Fruit fly (Drosophila melanogaster) whole organism, embryonic: ENCODE data around the gene CG15890.

Experiments
- Ada2b ChIP-seq: fragments of 200-800 bp; sonication (Bioruptor generic); IDR thresholded peaks from 2 replicates; pipeline ENCODE4 v1.3.6; 2022; ENCODE audit warnings: missing biosample characterization, missing genetic modification characterization
- B-H2 ChIP-seq: fragments of 200-800 bp; sonication (Bioruptor generic); optimal IDR thresholded peaks from 2 replicates; lab custom pipeline; 2018; ENCODE audit warnings: missing biosample characterization, mild to moderate bottlenecking, missing genetic modification characterization
- CG10147 ChIP-seq: fragments of 200-800 bp; sonication (Bioruptor generic); optimal IDR thresholded peaks from 2 replicates; lab custom pipeline; 2019; ENCODE audit warnings: missing biosample characterization, mild to moderate bottlenecking, missing genetic modification characterization, moderate library complexity
- CG10274 ChIP-seq: fragments of 200-800 bp; sonication (Bioruptor generic); optimal IDR thresholded peaks from 3 replicates; lab custom pipeline; 2017; ENCODE audit warnings: missing biosample characterization, mild to moderate bottlenecking, missing genetic modification characterization
- CG11723 ChIP-seq: fragments of 200-800 bp; sonication (Bioruptor generic); optimal IDR thresholded peaks from 2 replicates; lab custom pipeline; 2017; ENCODE audit warnings: missing biosample characterization, mild to moderate bottlenecking, missing genetic modification characterization
- CG12104 ChIP-seq: fragments of 200-800 bp; sonication (Bioruptor generic); optimal IDR thresholded peaks from 3 replicates; lab custom pipeline; 2016; ENCODE audit warnings: missing biosample characterization, missing genetic modification characterization
- CG13624 ChIP-seq: fragments of 200-800 bp; sonication (Bioruptor generic); optimal IDR thresholded peaks from 2 replicates; lab custom pipeline; 2016; ENCODE audit warnings: missing biosample characterization, missing genetic modification characterization
- CG16863 ChIP-seq: fragments of 200-800 bp; sonication (Bioruptor generic); optimal IDR thresholded peaks from 3 replicates; lab custom pipeline; 2016; ENCODE audit warnings: missing biosample characterization, missing genetic modification characterization
- CG17328 ChIP-seq: fragments of 200-800 bp; sonication (Bioruptor generic); IDR thresholded peaks from 2 replicates; pipeline ENCODE4 v1.3.6; 2022; ENCODE audit warnings: missing biosample characterization, missing genetic modification characterization
- CG17385 ChIP-seq: fragments of 200-800 bp; sonication (Bioruptor generic); optimal IDR thresholded peaks from 3 replicates; lab custom pipeline; 2018; ENCODE audit warnings: missing biosample characterization, mild to moderate bottlenecking, missing genetic modification characterization
- CG1792 ChIP-seq: fragments of 200-800 bp; sonication (Bioruptor generic); optimal IDR thresholded peaks from 2 replicates; lab custom pipeline; 2016; ENCODE audit warnings: missing biosample characterization, missing genetic modification characterization
- CG31365 ChIP-seq: fragments of 200-800 bp; sonication (Bioruptor generic); optimal IDR thresholded peaks from 2 replicates; lab custom pipeline; 2018; ENCODE audit warnings: missing biosample characterization, mild to moderate bottlenecking, missing genetic modification characterization
- CG34422 ChIP-seq: fragments of 200-800 bp; sonication (Bioruptor generic); IDR thresholded peaks from 3 replicates; pipeline ENCODE4 v1.3.6; 2022; ENCODE audit warnings: missing biosample characterization, missing genetic modification characterization
- CG4617 ChIP-seq: fragments of 200-800 bp; sonication (Bioruptor generic); optimal IDR thresholded peaks from 3 replicates; lab custom pipeline; 2016; ENCODE audit warnings: missing biosample characterization, missing genetic modification characterization, borderline replicate concordance
- CG5245 ChIP-seq: fragments of 200-800 bp; sonication (Bioruptor generic); optimal IDR thresholded peaks from 3 replicates; lab custom pipeline; 2016; ENCODE audit warnings: missing biosample characterization, missing genetic modification characterization
- CG6175 ChIP-seq: fragments of 200-800 bp; sonication (Bioruptor generic); IDR thresholded peaks from 3 replicates; pipeline ENCODE4 v1.3.6; 2022; ENCODE audit warnings: missing biosample characterization, missing genetic modification characterization
- CG6854 ChIP-seq: fragments of 200-800 bp; sonication (Bioruptor generic); optimal IDR thresholded peaks from 3 replicates; lab custom pipeline; 2017; ENCODE audit warnings: missing biosample characterization, mild to moderate bottlenecking, missing genetic modification characterization
- CG8478 ChIP-seq: fragments of >200 bp; optimal IDR thresholded peaks from 2 replicates; lab custom pipeline; 2018
- Chrac-16 ChIP-seq: fragments of 200-800 bp; sonication (Bioruptor generic); optimal IDR thresholded peaks from 3 replicates; lab custom pipeline; 2016; ENCODE audit warnings: missing biosample characterization, missing genetic modification characterization
- ERR ChIP-seq: fragments of 200-800 bp; sonication (Bioruptor generic); optimal IDR thresholded peaks from 2 replicates; lab custom pipeline; 2016; ENCODE audit warnings: missing biosample characterization, missing genetic modification characterization
- Mad ChIP-seq: fragments of 200-800 bp; sonication (Bioruptor generic); optimal IDR thresholded peaks from 2 replicates; lab custom pipeline; 2016; ENCODE audit warnings: missing biosample characterization, missing genetic modification characterization
- Max ChIP-seq: fragments of 200-800 bp; sonication (Bioruptor generic); optimal IDR thresholded peaks from 2 replicates; lab custom pipeline; 2016; ENCODE audit warnings: missing biosample characterization, mild to moderate bottlenecking, missing genetic modification characterization
- Med ChIP-seq: fragments of 200-800 bp; sonication (Bioruptor generic); peaks from one replicate; lab custom pipeline; 2016; ENCODE audit warnings: missing biosample characterization, missing genetic modification characterization, mild to moderate bottlenecking, inconsistent platforms, moderate library complexity
- Meics ChIP-seq: fragments of 200-800 bp; sonication (Bioruptor generic); optimal IDR thresholded peaks from 2 replicates; lab custom pipeline; 2017; ENCODE audit warnings: missing biosample characterization, mild to moderate bottlenecking, missing genetic modification characterization
- NK7.1 ChIP-seq: fragments of 200-800 bp; sonication (Bioruptor generic); optimal IDR thresholded peaks from 3 replicates; lab custom pipeline; 2016; ENCODE audit warnings: missing biosample characterization, missing genetic modification characterization
- PHDP ChIP-seq: fragments of 200-800 bp; sonication (Bioruptor generic); optimal IDR thresholded peaks from 3 replicates; lab custom pipeline; 2018; ENCODE audit warnings: missing biosample characterization, mild to moderate bottlenecking, missing genetic modification characterization, moderate library complexity
- Pdp1 ChIP-seq, 2 experiments: fragments of 200-800 bp; sonication (Bioruptor generic); optimal IDR thresholded peaks; 3 replicates each; lab custom pipeline; 2016; ENCODE audit warnings: missing biosample characterization in 2 of 2, missing genetic modification characterization in 2 of 2, mild to moderate bottlenecking in 1 of 2, moderate library complexity in 1 of 2
- Sin3A ChIP-seq: fragments of >200 bp; optimal IDR thresholded peaks from 2 replicates; lab custom pipeline; 2018
- Xbp1 ChIP-seq: fragments of 200-800 bp; sonication (Bioruptor generic); optimal IDR thresholded peaks from 3 replicates; lab custom pipeline; 2016; ENCODE audit warnings: missing biosample characterization, mild to moderate bottlenecking, missing genetic modification characterization
- bab2 ChIP-seq: fragments of 200-800 bp; sonication (Bioruptor generic); optimal IDR thresholded peaks from 2 replicates; lab custom pipeline; 2016; ENCODE audit warnings: missing biosample characterization, missing genetic modification characterization
- bcd ChIP-seq: fragments of 200-800 bp; sonication (Bioruptor generic); optimal IDR thresholded peaks from 2 replicates; lab custom pipeline; 2017; ENCODE audit warnings: missing biosample characterization, mild to moderate bottlenecking, missing genetic modification characterization
- bowl ChIP-seq: fragments of 200-800 bp; sonication (Bioruptor generic); IDR thresholded peaks from 2 replicates; pipeline ENCODE4 v1.3.6; 2022; ENCODE audit warnings: missing biosample characterization, missing genetic modification characterization
- cg ChIP-seq: fragments of 200-800 bp; sonication (Bioruptor generic); optimal IDR thresholded peaks from 3 replicates; lab custom pipeline; 2019; ENCODE audit warnings: missing biosample characterization, mild to moderate bottlenecking, missing genetic modification characterization, moderate library complexity
- dmrt99B ChIP-seq: fragments of 200-800 bp; sonication (Bioruptor generic); optimal IDR thresholded peaks from 2 replicates; lab custom pipeline; 2018; ENCODE audit warnings: missing biosample characterization, mild to moderate bottlenecking, missing genetic modification characterization, moderate library complexity
- gcm ChIP-seq: fragments of 200-800 bp; sonication (Bioruptor generic); optimal IDR thresholded peaks from 2 replicates; lab custom pipeline; 2019; ENCODE audit warnings: missing biosample characterization, mild to moderate bottlenecking, missing genetic modification characterization, moderate library complexity
- gem ChIP-seq: fragments of 200-800 bp; sonication (Bioruptor generic); optimal IDR thresholded peaks from 2 replicates; lab custom pipeline; 2019; ENCODE audit warnings: missing biosample characterization, mild to moderate bottlenecking, missing genetic modification characterization, moderate library complexity
- gfzf ChIP-seq: fragments of 200-800 bp; sonication (Bioruptor generic); optimal IDR thresholded peaks from 2 replicates; lab custom pipeline; 2016; ENCODE audit warnings: missing biosample characterization, mild to moderate bottlenecking, missing genetic modification characterization, moderate library complexity
- luna ChIP-seq: fragments of 200-800 bp; sonication (Bioruptor generic); optimal IDR thresholded peaks from 2 replicates; lab custom pipeline; 2016; ENCODE audit warnings: missing biosample characterization, missing genetic modification characterization
- nerfin-1 ChIP-seq: fragments of 200-800 bp; sonication (Bioruptor generic); optimal IDR thresholded peaks from 3 replicates; lab custom pipeline; 2019; ENCODE audit warnings: missing biosample characterization, mild to moderate bottlenecking, missing genetic modification characterization, moderate library complexity
- odd ChIP-seq: fragments of 200-800 bp; sonication (Bioruptor generic); optimal IDR thresholded peaks from 2 replicates; lab custom pipeline; 2017; ENCODE audit warnings: missing biosample characterization, mild to moderate bottlenecking, missing genetic modification characterization
- peb ChIP-seq: fragments of 200-800 bp; sonication (Bioruptor generic); IDR thresholded peaks from 2 replicates; pipeline ENCODE4 v1.3.6; 2022; ENCODE audit warnings: missing biosample characterization, missing genetic modification characterization
- pum ChIP-seq: fragments of 200-800 bp; sonication (Bioruptor generic); optimal IDR thresholded peaks from 2 replicates; lab custom pipeline; 2016; ENCODE audit warnings: missing biosample characterization, missing genetic modification characterization
- sc ChIP-seq, 3 experiments: fragments of >200 bp in 2 of 3; fragments of 200-800 bp in 1 of 3; sonication (Bioruptor generic) in 1 of 3; optimal IDR thresholded peaks; 2 replicates in 2 of 3; 3 replicates in 1 of 3; lab custom pipeline; 2017; ENCODE audit warnings: mild to moderate bottlenecking in 1 of 3, missing biosample characterization in 1 of 3, missing genetic modification characterization in 1 of 3, missing genetic modification reagents in 1 of 3
- shn ChIP-seq: fragments of 200-800 bp; sonication (Bioruptor generic); optimal IDR thresholded peaks from 3 replicates; lab custom pipeline; 2016; ENCODE audit warnings: missing biosample characterization, missing genetic modification characterization
- slou ChIP-seq: fragments of 200-800 bp; sonication (Bioruptor generic); optimal IDR thresholded peaks from 3 replicates; lab custom pipeline; 2016; ENCODE audit warnings: missing biosample characterization, missing genetic modification characterization
- sug ChIP-seq: fragments of 200-800 bp; optimal IDR thresholded peaks from 2 replicates; lab custom pipeline; 2019; ENCODE audit warnings: missing biosample characterization, mild to moderate bottlenecking, missing genetic modification characterization, moderate library complexity
- tap ChIP-seq: fragments of 200-800 bp; optimal IDR thresholded peaks from 3 replicates; lab custom pipeline; 2019; ENCODE audit warnings: missing biosample characterization, mild to moderate bottlenecking, missing genetic modification characterization, moderate library complexity
- wek ChIP-seq: fragments of 200-800 bp; sonication (Bioruptor generic); optimal IDR thresholded peaks from 3 replicates; lab custom pipeline; 2018; ENCODE audit warnings: missing biosample characterization, mild to moderate bottlenecking, missing genetic modification characterization, moderate library complexity
- z ChIP-seq: fragments of 200-800 bp; sonication (Bioruptor generic); IDR thresholded peaks from 3 replicates; pipeline ENCODE4 v1.3.6; 2022; ENCODE audit warnings: missing biosample characterization, missing genetic modification characterization
- zf30C ChIP-seq: fragments of 200-800 bp; sonication (Bioruptor generic); optimal IDR thresholded peaks from 3 replicates; lab custom pipeline; 2018; ENCODE audit warnings: missing biosample characterization, mild to moderate bottlenecking, missing genetic modification characterization
- zfh2 ChIP-seq: fragments of 200-800 bp; sonication (Bioruptor generic); optimal IDR thresholded peaks from 2 replicates; lab custom pipeline; 2016; ENCODE audit warnings: missing biosample characterization, missing genetic modification characterization

Gene CG15890

DNA sequence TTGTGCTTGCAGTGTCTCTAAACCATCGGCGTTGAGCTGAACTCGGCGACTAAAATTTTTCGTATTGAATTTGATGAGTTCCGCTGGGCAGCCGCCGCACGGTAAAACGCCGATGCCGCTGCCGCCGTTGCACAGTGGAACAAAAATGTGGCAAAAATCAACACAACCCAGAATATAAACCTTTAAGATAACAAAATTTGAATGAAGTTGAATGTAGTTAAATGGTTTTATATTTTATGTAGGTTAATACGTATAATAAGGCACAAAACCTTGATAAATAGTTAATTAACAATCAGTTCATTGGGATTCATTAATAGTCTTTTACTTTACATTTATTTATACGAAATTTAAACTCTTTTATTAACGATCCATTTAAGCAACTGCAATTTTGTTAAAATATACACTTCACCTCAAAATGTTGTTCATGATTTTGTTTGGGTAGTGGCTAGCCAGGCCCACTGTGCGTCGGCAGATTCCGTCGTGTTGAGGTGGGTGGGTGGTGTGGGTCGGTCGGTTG, at the start of gene CG15890 (continued):
- TF ChIP-seq Meics, result peak; percentile 69
- TF ChIP-seq dmrt99B (tag; lab: Kevin White, UChicago), result peak; percentile 84
- TF ChIP-seq cg, result no peak
- no peak for TF ChIP-seq CG4617 (GFP tag; lab: Kevin White, UChicago)
- TF ChIP-seq shn (GFP tag; lab: Kevin White, UChicago), result peak; percentile 6
- TF ChIP-seq wek, result no peak
- TF ChIP-seq CG31365, result no peak
- TF ChIP-seq luna (GFP tag; lab: Kevin White, UChicago), result no peak
- TF ChIP-seq Xbp1 (GFP tag; lab: Kevin White, UChicago), result peak; percentile 52
- peak; percentile 59 for TF ChIP-seq CG12104 (GFP tag; lab: Kevin White, UChicago)
- peak; percentile 17 for TF ChIP-seq CG16863 (GFP tag; lab: Kevin White, UChicago)
- no peak for TF ChIP-seq tap (tag; lab: Kevin White, UChicago)
- TF ChIP-seq Med, result peak; percentile 83
- no peak for TF ChIP-seq zfh2
- peak; percentile 39 for TF ChIP-seq CG5245 (GFP tag; lab: Kevin White, UChicago)
- peak; percentile 30 for TF ChIP-seq Chrac-16 (GFP tag; lab: Kevin White, UChicago)
- TF ChIP-seq CG10274 (GFP tag; lab: Kevin White, UChicago), result peak; percentile 16
- 0 out of 3 replicates have a peak, but pooled peaks have one; percentile 7 for TF ChIP-seq CG34422 (GFP tag; lab: Robert Waterston, UW)
- peak; percentile 1 for TF ChIP-seq Mad (GFP tag; lab: Kevin White, UChicago)
- no peak for TF ChIP-seq NK7.1 (GFP tag; lab: Kevin White, UChicago)
- no peak for TF ChIP-seq CG8478 (lab: Kevin White, UChicago)
- TF ChIP-seq bab2 (GFP tag; lab: Kevin White, UChicago), result no peak
- TF ChIP-seq gfzf (GFP tag; lab: Kevin White, UChicago), result no peak
- TF ChIP-seq Sin3A, result no peak
- peak; percentile 47 for TF ChIP-seq gcm (GFP tag; lab: Kevin White, UChicago)
- TF ChIP-seq gem (tag; lab: Kevin White, UChicago), result peak; percentile 86
- peak; percentile 12 for TF ChIP-seq CG13624
- TF ChIP-seq bcd (GFP tag; lab: Kevin White, UChicago), result peak; percentile 68
- TF ChIP-seq CG10147 (GFP tag; lab: Kevin White, UChicago), result peak; percentile 55
- no peak for TF ChIP-seq sc (optimal IDR thresholded peaks at IDR 0.05; lab: Kevin White, UChicago)
- peak; percentile 56 for TF ChIP-seq sc (GFP tag; optimal IDR thresholded peaks at IDR 0.05; lab: Kevin White, UChicago)
- TF ChIP-seq z, result no peak
- TF ChIP-seq slou, result no peak
- no peak for TF ChIP-seq bowl (GFP tag; lab: Robert Waterston, UW)
- TF ChIP-seq CG6175 (GFP tag; lab: Robert Waterston, UW), result no peak
- 0 out of 2 replicates have a peak, but pooled peaks have one; percentile 3 for TF ChIP-seq Ada2b (GFP tag; lab: Robert Waterston, UW)
- TF ChIP-seq ERR (GFP tag; lab: Kevin White, UChicago), result no peak
- peak; percentile 28 for TF ChIP-seq sug (tag; lab: Kevin White, UChicago)
- TF ChIP-seq PHDP (tag; lab: Kevin White, UChicago), result peak; percentile 73
- TF ChIP-seq B-H2 (GFP tag; lab: Kevin White, UChicago), result no peak
- TF ChIP-seq nerfin-1 (tag; lab: Kevin White, UChicago), result peak; percentile 45
- TF ChIP-seq odd (GFP tag; lab: Kevin White, UChicago), result peak; percentile 56
- no peak for TF ChIP-seq zf30C (GFP tag; lab: Kevin White, UChicago)
- TF ChIP-seq CG6854 (GFP tag; lab: Kevin White, UChicago), result peak; percentile 8
- no peak for TF ChIP-seq CG1792 (GFP tag; lab: Kevin White, UChicago)
- TF ChIP-seq CG11723, result peak; percentile 39
- TF ChIP-seq CG17385 (GFP tag; lab: Kevin White, UChicago), result peak; percentile 57
- peak; percentile 2 to 39 for TF ChIP-seq Pdp1 (GFP tag; optimal IDR thresholded peaks at IDR 0.05; lab: Kevin White, UChicago)
- peak; percentile 25 for TF ChIP-seq pum (GFP tag; lab: Kevin White, UChicago)
- TF ChIP-seq CG17328 (GFP tag; lab: Robert Waterston, UW), result no peak
- no peak for TF ChIP-seq peb (GFP tag; lab: Robert Waterston, UW)
- no peak for TF ChIP-seq Max (GFP tag; lab: Kevin White, UChicago)
